Fruit fly (Drosophila melanogaster) whole organism, adult: ENCODE measurements around the gene pHCl-1.

Source experiments
- CG12768 ChIP-seq: fragments of 200-800 bp; sonication (Bioruptor generic); optimal IDR thresholded peaks from 2 replicates; lab custom pipeline; 2017; ENCODE audit warnings: missing biosample characterization, missing genetic modification characterization, mild to moderate bottlenecking, moderate library complexity, missing genetic modification reagents
- CG14711 ChIP-seq: fragments of 200-800 bp; sonication (Bioruptor generic); optimal IDR thresholded peaks from 2 replicates; lab custom pipeline; 2018; ENCODE audit warnings: missing biosample characterization, mild to moderate bottlenecking, missing genetic modification characterization, moderate library complexity
- CG1620 ChIP-seq: fragments of 200-800 bp; sonication (Bioruptor generic); optimal IDR thresholded peaks from 2 replicates; lab custom pipeline; 2016; ENCODE audit warnings: missing biosample characterization, missing genetic modification characterization
- CG5204 ChIP-seq: fragments of 200-800 bp; sonication (Bioruptor generic); optimal IDR thresholded peaks from 2 replicates; lab custom pipeline; 2016; ENCODE audit warnings: missing biosample characterization, missing genetic modification characterization
- CG7101 ChIP-seq: fragments of 200-800 bp; sonication (Bioruptor generic); optimal IDR thresholded peaks from 2 replicates; lab custom pipeline; 2018; ENCODE audit warnings: missing biosample characterization, mild to moderate bottlenecking, missing genetic modification characterization, moderate library complexity
- Hr96 ChIP-seq: fragments of 200-800 bp; sonication (Bioruptor generic); optimal IDR thresholded peaks from 2 replicates; lab custom pipeline; 2016; ENCODE audit warnings: missing biosample characterization, missing genetic modification characterization
- tj ChIP-seq: fragments of 200-800 bp; sonication (Bioruptor generic); optimal IDR thresholded peaks from 3 replicates; lab custom pipeline; 2017; ENCODE audit warnings: missing biosample characterization, mild to moderate bottlenecking, missing genetic modification characterization, moderate library complexity

dm6 chr3L:15816714-15817113, 82.1 kb downstream of the pHCl-1 start, which contains the start of gene CkIIalpha-i1:
- no peak for TF ChIP-seq CG5204 (GFP tag; lab: Kevin White, UChicago)
- no peak for TF ChIP-seq CG14711 (tag; lab: Kevin White, UChicago)
- no peak for TF ChIP-seq CG7101 (tag; lab: Kevin White, UChicago)
- TF ChIP-seq tj: no peak
- TF ChIP-seq CG12768: no peak
- no peak for TF ChIP-seq Hr96 (GFP tag; lab: Kevin White, UChicago)
- no peak for TF ChIP-seq CG1620 (GFP tag; lab: Kevin White, UChicago)
